Fruit fly (Drosophila melanogaster): ENCODE data around the gene CG34112.

The CG34112 gene

dm6 chr3R:4416138-4416537 lies 22.1 kb upstream of the CG34112 start, which contains the start of gene CG31528:
CG31528 (plus strand) TSS chr3R:4416438.
- TF ChIP-seq Hr4 (GFP tag; optimal IDR thresholded peaks at IDR 0.05) = no peak
- no peak for TF ChIP-seq Lpt (GFP tag; optimal IDR thresholded peaks at IDR 0.05)
- no peak for TF ChIP-seq CG7368 (GFP tag; optimal IDR thresholded peaks at IDR 0.05)
- no peak for TF ChIP-seq Sox102F (GFP tag; optimal IDR thresholded peaks at IDR 0.05)
- TF ChIP-seq Eip75B (GFP tag; optimal IDR thresholded peaks at IDR 0.05) = no peak
- no peak for TF ChIP-seq acj6 (GFP tag; optimal IDR thresholded peaks at IDR 0.05)
- TF ChIP-seq Gug (GFP tag; IDR thresholded peaks at IDR 0.05) = no peak
- TF ChIP-seq CG8119 (GFP tag; IDR thresholded peaks at IDR 0.05) = no peak
- TF ChIP-seq lz (GFP tag; optimal IDR thresholded peaks at IDR 0.05) = no peak
- no peak for TF ChIP-seq Sox15 (GFP tag; optimal IDR thresholded peaks at IDR 0.05)
- no peak for TF ChIP-seq CG8632 (GFP tag; optimal IDR thresholded peaks at IDR 0.05)
- no peak for TF ChIP-seq Blimp-1 (GFP tag; optimal IDR thresholded peaks at IDR 0.05)
- TF ChIP-seq esn (GFP tag; optimal IDR thresholded peaks at IDR 0.05) = no peak
- TF ChIP-seq svp (GFP tag) = no peak
- TF ChIP-seq net (GFP tag; optimal IDR thresholded peaks at IDR 0.05) = no peak
- TF ChIP-seq cyc (GFP tag; optimal IDR thresholded peaks at IDR 0.05) = no peak
- TF ChIP-seq CG11762 (GFP tag; optimal IDR thresholded peaks at IDR 0.05; ENCODE audit: insufficient read depth) = no peak
- no peak for TF ChIP-seq CG3919 (GFP tag; optimal IDR thresholded peaks at IDR 0.05)

DNA sequence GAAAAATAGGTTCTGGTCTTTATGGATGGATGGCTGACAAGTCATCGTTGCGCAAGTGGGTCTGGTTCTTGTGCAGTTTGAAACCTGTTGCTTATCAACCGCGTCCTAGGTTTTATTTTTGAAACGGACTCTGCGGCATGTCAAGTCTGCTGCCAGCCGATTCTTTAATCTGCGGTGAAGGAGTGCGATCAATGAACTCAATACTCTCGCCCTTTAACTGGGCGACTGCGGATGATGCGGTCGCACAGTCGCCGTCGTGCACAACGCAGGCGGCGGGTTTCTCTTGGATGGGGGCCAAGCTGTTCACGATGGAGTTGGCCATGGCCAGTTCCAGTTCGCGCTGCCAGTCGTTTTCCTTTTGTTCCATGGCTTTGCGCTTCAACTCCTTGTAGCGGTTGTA lies 13.3 kb upstream of the CG34112 start:
- no peak for TF ChIP-seq CG7368 (GFP tag; optimal IDR thresholded peaks at IDR 0.05)
- no peak for TF ChIP-seq Lpt (GFP tag; optimal IDR thresholded peaks at IDR 0.05)
- no peak for TF ChIP-seq CG3919 (GFP tag; optimal IDR thresholded peaks at IDR 0.05)
- TF ChIP-seq svp (GFP tag) = peak; percentile 60
- no peak for TF ChIP-seq esn (GFP tag; optimal IDR thresholded peaks at IDR 0.05)
- TF ChIP-seq Sox102F (GFP tag; optimal IDR thresholded peaks at IDR 0.05) = no peak

- peak; percentile 49 for TF ChIP-seq topi (GFP tag; optimal IDR thresholded peaks at IDR 0.05)
- TF ChIP-seq CG4318 (GFP tag; optimal IDR thresholded peaks at IDR 0.05) = no peak
- no peak for TF ChIP-seq CG9139 (GFP tag; optimal IDR thresholded peaks at IDR 0.05)
- TF ChIP-seq Smox (GFP tag; optimal IDR thresholded peaks at IDR 0.05) = peak; percentile 47
- TF ChIP-seq CG15336 (GFP tag; IDR thresholded peaks at IDR 0.05) = peak; percentile 45
- TF ChIP-seq achi (GFP tag; optimal IDR thresholded peaks at IDR 0.05) = peak; percentile 38
- TF ChIP-seq OdsH (GFP tag; optimal IDR thresholded peaks at IDR 0.05) = peak; percentile 41
- no peak for TF ChIP-seq Sox102F (GFP tag; optimal IDR thresholded peaks at IDR 0.05)
- TF ChIP-seq CG11762 (GFP tag; optimal IDR thresholded peaks at IDR 0.05; ENCODE audit: insufficient read depth) = peak; percentile 25
- peak; percentile 51 for TF ChIP-seq CG3919 (GFP tag; optimal IDR thresholded peaks at IDR 0.05)
- peak; percentile 45 for TF ChIP-seq Hr4 (GFP tag; optimal IDR thresholded peaks at IDR 0.05)
- peak; percentile 19 for TF ChIP-seq Eip93F (GFP tag; optimal IDR thresholded peaks at IDR 0.05)
- peak; percentile 92 for TF ChIP-seq svp (GFP tag)
- peak; percentile 2 for TF ChIP-seq CG6854 (GFP tag; optimal IDR thresholded peaks at IDR 0.05)
- no peak for TF ChIP-seq dac (GFP tag; optimal IDR thresholded peaks at IDR 0.05)
- peak; percentile 45 for TF ChIP-seq Ets21C (GFP tag; optimal IDR thresholded peaks at IDR 0.05)
- no peak for TF ChIP-seq Hr38 (GFP tag; optimal IDR thresholded peaks at IDR 0.05)
- peak; percentile 40 for TF ChIP-seq acj6 (GFP tag; optimal IDR thresholded peaks at IDR 0.05)
- TF ChIP-seq CG8119 (GFP tag; IDR thresholded peaks at IDR 0.05) = no peak
- TF ChIP-seq lz (GFP tag; optimal IDR thresholded peaks at IDR 0.05) = peak; percentile 28
- TF ChIP-seq CG8319 (GFP tag; optimal IDR thresholded peaks at IDR 0.05) = no peak
- TF ChIP-seq CG3032 (tag; optimal IDR thresholded peaks at IDR 0.05) = peak; percentile 3
- TF ChIP-seq CG34406 (GFP tag; optimal IDR thresholded peaks at IDR 0.05) = peak; percentile 35
- TF ChIP-seq CG6276 (GFP tag; optimal IDR thresholded peaks at IDR 0.05) = peak; percentile 26
- peak; percentile 35 for TF ChIP-seq eg (GFP tag; IDR thresholded peaks at IDR 0.05)
- TF ChIP-seq CG11902 (GFP tag; optimal IDR thresholded peaks at IDR 0.05) = peak; percentile 9
- TF ChIP-seq CG31627 (GFP tag; optimal IDR thresholded peaks at IDR 0.05) = peak; percentile 47
- TF ChIP-seq dsx (GFP tag; optimal IDR thresholded peaks at IDR 0.05; ENCODE audit: poor library complexity, severe bottlenecking) = peak; percentile 32
- peak; percentile 37 for TF ChIP-seq CG10631 (GFP tag; optimal IDR thresholded peaks at IDR 0.05)
- TF ChIP-seq esn (GFP tag; optimal IDR thresholded peaks at IDR 0.05) = peak; percentile 66
- peak; percentile 95 for TF ChIP-seq vri (GFP tag; optimal IDR thresholded peaks at IDR 0.05)
- peak; percentile 59 for TF ChIP-seq pdm3 (GFP tag; optimal IDR thresholded peaks at IDR 0.05)
- TF ChIP-seq CG7368 (GFP tag; optimal IDR thresholded peaks at IDR 0.05) = peak; percentile 55
- no peak for TF ChIP-seq Gug (GFP tag; IDR thresholded peaks at IDR 0.05)
- peak; percentile 49 for TF ChIP-seq net (GFP tag; optimal IDR thresholded peaks at IDR 0.05)
- TF ChIP-seq CG10669 (GFP tag; optimal IDR thresholded peaks at IDR 0.05) = no peak
- peak; percentile 43 for TF ChIP-seq cyc (GFP tag; optimal IDR thresholded peaks at IDR 0.05)
- peak; percentile 29 for TF ChIP-seq Sox14 (GFP tag; optimal IDR thresholded peaks at IDR 0.05)
- TF ChIP-seq CG1621 (tag; optimal IDR thresholded peaks at IDR 0.05) = no peak
- no peak for TF ChIP-seq fd85E (GFP tag; optimal IDR thresholded peaks at IDR 0.05)
Measured at dm6 chr3R:4403706-4404392, 9.8 kb upstream of the CG34112 start.

Data from whole organism, prepupa.